Fruit fly (Drosophila melanogaster) whole organism, prepupa: Measurements from ENCODE around the gene Drsl6.

ENCODE experiments used
- CG4318 ChIP-seq: fragments of 200-800 bp; sonication (Bioruptor generic); optimal IDR thresholded peaks from 3 replicates; lab custom pipeline; 2017; ENCODE audit warnings: missing biosample characterization, mild to moderate bottlenecking, missing genetic modification characterization
- CG6854 ChIP-seq: fragments of 200-800 bp; sonication (Bioruptor generic); optimal IDR thresholded peaks from 2 replicates; lab custom pipeline; 2017; ENCODE audit warnings: missing biosample characterization, mild to moderate bottlenecking, missing genetic modification characterization
- Gug ChIP-seq: fragments of 200-800 bp; sonication (Bioruptor generic); IDR thresholded peaks from 2 replicates; pipeline ENCODE4 v1.3.6; 2022; ENCODE audit warnings: missing biosample characterization, missing genetic modification characterization
- Lpt ChIP-seq: fragments of 200-800 bp; sonication (Bioruptor generic); optimal IDR thresholded peaks from 3 replicates; lab custom pipeline; 2016; ENCODE audit warnings: missing biosample characterization, missing genetic modification characterization
- achi ChIP-seq: fragments of 200-800 bp; sonication (Bioruptor generic); optimal IDR thresholded peaks from 3 replicates; lab custom pipeline; 2016; ENCODE audit warnings: missing biosample characterization, missing genetic modification characterization
- esn ChIP-seq: fragments of 200-800 bp; sonication (Bioruptor generic); optimal IDR thresholded peaks from 2 replicates; lab custom pipeline; 2016; ENCODE audit warnings: missing biosample characterization, mild to moderate bottlenecking, missing genetic modification characterization, moderate library complexity
- fd59A ChIP-seq: fragments of 200-800 bp; sonication (Bioruptor generic); optimal IDR thresholded peaks from 2 replicates; lab custom pipeline; 2017; ENCODE audit warnings: missing biosample characterization, mild to moderate bottlenecking, missing genetic modification characterization, missing genetic modification reagents
- vri ChIP-seq: fragments of 200-800 bp; sonication (Bioruptor generic); optimal IDR thresholded peaks from 3 replicates; lab custom pipeline; 2016; ENCODE audit warnings: missing biosample characterization, mild to moderate bottlenecking, missing genetic modification characterization

dm6 chr3L:3334784-3335183, 1.4 kb downstream of the Drsl6 start, which contains the start of gene CG14969:
- TF ChIP-seq Lpt (GFP tag; lab: Kevin White, UChicago) (no peak), Gug (no peak), fd59A (no peak), achi (GFP tag; lab: Kevin White, UChicago) (no peak), CG4318 (no peak), esn (peak; percentile 21), CG6854 (GFP tag; lab: Kevin White, UChicago) (no peak), vri (GFP tag; lab: Kevin White, UChicago) (no peak)
